Worm (Caenorhabditis elegans) whole organism, L1 larva: ENCODE measurements around the gene eat-3.
A peak's percentile ranks its signal among the peaks of the same experiment; 100 is the strongest.

Source experiments
- C04F5.9 ChIP-seq: sonication (generic microtip); optimal IDR thresholded peaks from 2 replicates; lab custom pipeline; 2016; ENCODE audit warnings: missing genetic modification characterization, missing compliant biosample characterization
- F16B12.6 ChIP-seq: fragments of 150-350 bp; optimal IDR thresholded peaks from 2 replicates; lab custom pipeline; 2014; ENCODE audit warnings: missing biosample characterization, missing genetic modification characterization
- Y116A8C.19 ChIP-seq: sonication (generic microtip); optimal IDR thresholded peaks from 2 replicates; lab custom pipeline; 2016; ENCODE audit warnings: missing compliant biosample characterization, missing genetic modification characterization, borderline replicate concordance
- aha-1 ChIP-seq: fragments of 150-350 bp; optimal IDR thresholded peaks from 2 replicates; lab custom pipeline; 2014; ENCODE audit warnings: missing biosample characterization, missing genetic modification characterization
- aly-2 ChIP-seq: fragments of 150-350 bp; optimal IDR thresholded peaks from 2 replicates; lab custom pipeline; 2014; ENCODE audit warnings: missing biosample characterization, missing genetic modification characterization
- ama-1 ChIP-seq: fragments of 150-350 bp; optimal IDR thresholded peaks from 2 replicates; lab custom pipeline; 2014
- blmp-1 ChIP-seq: fragments of 150-350 bp; optimal IDR thresholded peaks from 2 replicates; lab custom pipeline; 2014; ENCODE audit warnings: missing biosample characterization, missing genetic modification characterization
- ceh-63 ChIP-seq: fragments of 200-800 bp; sonication (Bioruptor generic); optimal IDR thresholded peaks from 2 replicates; lab custom pipeline; 2018; ENCODE audit warnings: mild to moderate bottlenecking, missing genetic modification characterization, missing compliant biosample characterization
- ceh-8 ChIP-seq: fragments of 200-800 bp; sonication (Bioruptor generic); optimal IDR thresholded peaks from 2 replicates; lab custom pipeline; 2018; ENCODE audit warnings: mild to moderate bottlenecking, missing genetic modification characterization, moderate library complexity, missing compliant biosample characterization
- ceh-82 ChIP-seq, 3 experiments: fragments of 150-350 bp in 1 of 3; sonication (generic microtip) in 2 of 3; optimal IDR thresholded peaks; 2 replicates each; lab custom pipeline; 2014 to 2017; ENCODE audit warnings: missing biosample characterization in 3 of 3, missing genetic modification characterization in 3 of 3
- ces-1 ChIP-seq: fragments of 150-350 bp; optimal IDR thresholded peaks from 2 replicates; lab custom pipeline; 2014; ENCODE audit warnings: missing biosample characterization, missing genetic modification reagents, missing genetic modification characterization
- dsc-1 ChIP-seq: sonication (generic microtip); optimal IDR thresholded peaks from 2 replicates; lab custom pipeline; 2016; ENCODE audit warnings: mild to moderate bottlenecking, missing genetic modification characterization, missing compliant biosample characterization
- efl-1 ChIP-seq, 4 experiments: fragments of 150-350 bp; optimal IDR thresholded peaks in 3 of 4; peaks in 1 of 4; 1 replicate in 1 of 4; 2 replicates in 3 of 4; lab custom pipeline; 2014; ENCODE audit warnings: missing biosample characterization in 2 of 4, missing genetic modification characterization in 2 of 4, missing genetic modification reagents in 2 of 4
- elt-3 ChIP-seq, 6 experiments: fragments of 150-350 bp in 1 of 6; sonication (generic microtip); optimal IDR thresholded peaks; 2 replicates each; lab custom pipeline; 2017 to 2018; ENCODE audit warnings: missing biosample characterization in 6 of 6, missing genetic modification characterization in 6 of 6, inconsistent platforms in 1 of 6
- fkh-10 ChIP-seq: sonication (generic microtip); optimal IDR thresholded peaks from 2 replicates; lab custom pipeline; 2017; ENCODE audit warnings: missing biosample characterization, missing genetic modification reagents, missing genetic modification characterization
- fkh-4 ChIP-seq: sonication (generic microtip); optimal IDR thresholded peaks from 2 replicates; lab custom pipeline; 2016; ENCODE audit warnings: missing compliant biosample characterization, missing genetic modification characterization, borderline replicate concordance
- fos-1 ChIP-seq: fragments of 150-350 bp; optimal IDR thresholded peaks from 2 replicates; lab custom pipeline; 2014; ENCODE audit warnings: missing biosample characterization, missing genetic modification characterization
- grh-1 ChIP-seq: fragments of 200-800 bp; sonication (Bioruptor generic); IDR thresholded peaks from 2 replicates; pipeline ENCODE4 v1.3.6; 2022; ENCODE audit warnings: missing genetic modification reagents, missing genetic modification characterization, missing compliant biosample characterization
- irx-1 ChIP-seq: sonication (generic microtip); optimal IDR thresholded peaks from 2 replicates; lab custom pipeline; 2016; ENCODE audit warnings: missing genetic modification characterization, missing compliant biosample characterization
- lin-13 ChIP-seq: fragments of 150-350 bp; optimal IDR thresholded peaks from 2 replicates; lab custom pipeline; 2014; ENCODE audit warnings: missing biosample characterization, missing genetic modification reagents, missing genetic modification characterization
- lin-15B ChIP-seq: fragments of 150-350 bp; sonication (generic microtip); optimal IDR thresholded peaks from 3 replicates; lab custom pipeline; 2014; ENCODE audit warnings: missing biosample characterization, missing genetic modification characterization
- lin-39 ChIP-seq: fragments of 150-350 bp; optimal IDR thresholded peaks from 2 replicates; lab custom pipeline; 2014; ENCODE audit warnings: missing biosample characterization, missing genetic modification reagents, missing genetic modification characterization
- lir-3 ChIP-seq: sonication (generic microtip); optimal IDR thresholded peaks from 2 replicates; lab custom pipeline; 2016; ENCODE audit warnings: mild to moderate bottlenecking, missing genetic modification characterization, moderate library complexity, missing compliant biosample characterization; ENCODE audit not compliant: poor library complexity
- mab-9 ChIP-seq: fragments of 200-800 bp; sonication (Bioruptor generic); IDR thresholded peaks from 2 replicates; pipeline ENCODE4 v1.3.6; 2022; ENCODE audit warnings: missing genetic modification reagents, missing genetic modification characterization, missing compliant biosample characterization
- mdl-1 ChIP-seq, 2 experiments: fragments of 150-350 bp; optimal IDR thresholded peaks; 2 replicates each; lab custom pipeline; 2014 to 2017; ENCODE audit warnings: missing biosample characterization in 2 of 2, missing genetic modification characterization in 2 of 2, inconsistent platforms in 1 of 2
- mef-2 ChIP-seq: fragments of 150-350 bp; optimal IDR thresholded peaks from 2 replicates; lab custom pipeline; 2014; ENCODE audit warnings: missing biosample characterization, missing genetic modification characterization
- mep-1 ChIP-seq: fragments of 150-350 bp; optimal IDR thresholded peaks from 2 replicates; lab custom pipeline; 2014; ENCODE audit warnings: missing biosample characterization, missing genetic modification characterization
- nhr-11 ChIP-seq: fragments of 150-350 bp; optimal IDR thresholded peaks from 2 replicates; lab custom pipeline; 2014; ENCODE audit warnings: missing biosample characterization, missing genetic modification characterization
- nhr-12 ChIP-seq: sonication (generic microtip); optimal IDR thresholded peaks from 2 replicates; lab custom pipeline; 2017; ENCODE audit warnings: missing biosample characterization, missing genetic modification characterization
- nhr-19 ChIP-seq: fragments of 200-800 bp; sonication (Bioruptor generic); conservative IDR thresholded peaks from 2 replicates; pipeline ENCODE4 v1.3.6; 2022; ENCODE audit warnings: missing genetic modification characterization, missing compliant biosample characterization
- nhr-20 ChIP-seq: sonication (generic microtip); optimal IDR thresholded peaks from 2 replicates; lab custom pipeline; 2016; ENCODE audit warnings: mild to moderate bottlenecking, missing genetic modification characterization, missing compliant biosample characterization
- nhr-237 ChIP-seq: fragments of 150-350 bp; optimal IDR thresholded peaks from 2 replicates; lab custom pipeline; 2014; ENCODE audit warnings: missing biosample characterization, missing genetic modification characterization
- nhr-47 ChIP-seq: sonication (generic microtip); optimal IDR thresholded peaks from 2 replicates; lab custom pipeline; 2016; ENCODE audit warnings: mild to moderate bottlenecking, missing genetic modification characterization, moderate library complexity, missing compliant biosample characterization
- nhr-71 ChIP-seq: sonication (generic microtip); optimal IDR thresholded peaks from 2 replicates; lab custom pipeline; 2016; ENCODE audit warnings: mild to moderate bottlenecking, missing genetic modification characterization, moderate library complexity, missing compliant biosample characterization
- nhr-76 ChIP-seq: sonication (generic microtip); optimal IDR thresholded peaks from 2 replicates; lab custom pipeline; 2017; ENCODE audit warnings: missing biosample characterization, missing genetic modification characterization
- nhr-77 ChIP-seq: fragments of 150-350 bp; optimal IDR thresholded peaks from 2 replicates; lab custom pipeline; 2014; ENCODE audit warnings: missing biosample characterization, missing genetic modification characterization
- nhr-84 ChIP-seq: sonication (generic microtip); optimal IDR thresholded peaks from 2 replicates; lab custom pipeline; 2017; ENCODE audit warnings: missing biosample characterization, missing genetic modification characterization
- nhr-90 ChIP-seq: sonication (generic microtip); optimal IDR thresholded peaks from 2 replicates; lab custom pipeline; 2016; ENCODE audit warnings: mild to moderate bottlenecking, missing genetic modification characterization, missing compliant biosample characterization; ENCODE audit not compliant: poor library complexity
- pag-3 ChIP-seq: sonication (generic microtip); optimal IDR thresholded peaks from 2 replicates; lab custom pipeline; 2017; ENCODE audit warnings: missing genetic modification characterization, mild to moderate bottlenecking, missing compliant biosample characterization, antibody characterized with exemption, borderline replicate concordance; ENCODE audit not compliant: insufficient read depth
- pax-3 ChIP-seq: fragments of 200-800 bp; sonication (Bioruptor generic); optimal IDR thresholded peaks from 2 replicates; lab custom pipeline; 2018; ENCODE audit warnings: mild to moderate bottlenecking, missing genetic modification characterization, moderate library complexity, missing compliant biosample characterization
- pqm-1 ChIP-seq: sonication (generic microtip); optimal IDR thresholded peaks from 3 replicates; lab custom pipeline; 2017; ENCODE audit warnings: missing biosample characterization, missing genetic modification characterization
- skn-1 ChIP-seq: fragments of 150-350 bp; optimal IDR thresholded peaks from 2 replicates; lab custom pipeline; 2014; ENCODE audit warnings: missing biosample characterization, missing genetic modification characterization
- snu-23 ChIP-seq: sonication (generic microtip); optimal IDR thresholded peaks from 2 replicates; lab custom pipeline; 2016; ENCODE audit warnings: missing genetic modification characterization, missing compliant biosample characterization
- sox-4 ChIP-seq: sonication (generic microtip); optimal IDR thresholded peaks from 2 replicates; lab custom pipeline; 2016; ENCODE audit warnings: missing genetic modification characterization, missing compliant biosample characterization
- sup-37 ChIP-seq: fragments of 200-800 bp; sonication (Bioruptor generic); optimal IDR thresholded peaks from 2 replicates; lab custom pipeline; 2018; ENCODE audit warnings: mild to moderate bottlenecking, missing genetic modification characterization, missing compliant biosample characterization
- swsn-7 ChIP-seq: sonication (generic microtip); optimal IDR thresholded peaks from 2 replicates; lab custom pipeline; 2016; ENCODE audit warnings: missing genetic modification characterization, missing compliant biosample characterization
- tlp-1 ChIP-seq: fragments of 150-350 bp; optimal IDR thresholded peaks from 2 replicates; lab custom pipeline; 2014; ENCODE audit warnings: missing biosample characterization, missing genetic modification characterization
- unc-130 ChIP-seq: fragments of 150-350 bp; optimal IDR thresholded peaks from 2 replicates; lab custom pipeline; 2017; ENCODE audit warnings: missing biosample characterization, missing genetic modification characterization, inconsistent platforms
- unc-30 ChIP-seq: sonication (generic microtip); optimal IDR thresholded peaks from 2 replicates; lab custom pipeline; 2017; ENCODE audit warnings: missing biosample characterization, missing genetic modification characterization
- vab-15 ChIP-seq: sonication (generic microtip); optimal IDR thresholded peaks from 2 replicates; lab custom pipeline; 2017; ENCODE audit warnings: missing genotype, mild to moderate bottlenecking, missing genetic modification characterization, missing compliant biosample characterization
- zag-1 ChIP-seq: fragments of 150-350 bp; optimal IDR thresholded peaks from 2 replicates; lab custom pipeline; 2014; ENCODE audit warnings: missing biosample characterization, missing genetic modification characterization
- zip-4 ChIP-seq: fragments of 200-800 bp; sonication (Bioruptor generic); optimal IDR thresholded peaks from 2 replicates; lab custom pipeline; 2018; ENCODE audit warnings: mild to moderate bottlenecking, missing genetic modification characterization, moderate library complexity, missing compliant biosample characterization
- ztf-11 ChIP-seq, 2 experiments: sonication (generic microtip); optimal IDR thresholded peaks; 2 replicates each; lab custom pipeline; 2016 to 2017; ENCODE audit warnings: missing genetic modification characterization in 2 of 2, missing biosample characterization in 1 of 2, missing compliant biosample characterization in 1 of 2

The eat-3 gene

DNA sequence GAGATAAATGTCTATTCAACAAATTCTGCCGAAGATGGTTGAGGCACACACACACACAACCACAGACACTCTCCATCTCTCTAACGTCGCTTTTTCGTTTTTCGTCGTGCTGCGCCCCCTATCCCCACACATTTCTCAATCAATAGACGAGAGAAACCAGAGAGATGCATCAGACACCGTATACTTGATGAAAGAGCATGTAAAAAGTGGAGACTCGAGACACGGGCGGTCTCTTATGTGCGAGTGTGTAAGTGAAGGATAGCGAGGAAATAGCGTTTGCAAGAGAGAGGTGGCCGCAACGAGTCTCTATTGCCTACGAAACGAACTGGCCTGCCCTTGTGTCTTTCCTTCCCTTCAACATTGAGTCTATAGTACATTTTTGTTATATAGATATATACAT is 41.9 kb upstream of the eat-3 start (continued):
- TF ChIP-seq vab-15 (tag; lab: Kevin White, UChicago) (no peak), ztf-11 (tag; optimal IDR thresholded peaks at IDR 0.05; lab: Kevin White, UChicago) (peak in 1 of 2 experiments; percentile 73), nhr-71 (tag; lab: Kevin White, UChicago) (peak; percentile 97), F16B12.6 (tag; lab: Kevin White, UChicago) (no peak), blmp-1 (tag; lab: Kevin White, UChicago) (peak; percentile 75), nhr-90 (tag; lab: Kevin White, UChicago) (peak; percentile 84), lin-13 (GFP tag; lab: Kevin White, UChicago) (peak; percentile 85), mef-2 (tag; lab: Kevin White, UChicago) (peak; percentile 57), aly-2 (tag; lab: Kevin White, UChicago) (peak; percentile 75), ces-1 (GFP tag; lab: Kevin White, UChicago) (no peak), efl-1 (optimal IDR thresholded peaks at IDR 0.05; lab: Kevin White, UChicago) (peak; percentile 80 to 88), efl-1 (GFP tag; optimal IDR thresholded peaks at IDR 0.05 in 1 of 2; lab: Kevin White, UChicago) (peak; percentile 52 to 88), nhr-77 (tag; lab: Kevin White, UChicago) (peak; percentile 94), mab-9 (GFP tag; lab: Robert Waterston, UW) (peak; percentile 74; the same call in 1 of the 2 replicates), grh-1 (peak; percentile 70), mdl-1 (tag; optimal IDR thresholded peaks at IDR 0.05; lab: Kevin White, UChicago) (peak in 1 of 2 experiments; percentile 90), nhr-19 (GFP tag; lab: Robert Waterston, UW) (peak; percentile 87), ama-1 (lab: Kevin White, UChicago) (peak; percentile 76), nhr-47 (tag; lab: Kevin White, UChicago) (peak; percentile 92), nhr-84 (tag; lab: Kevin White, UChicago) (no peak), C04F5.9 (tag; lab: Kevin White, UChicago) (peak; percentile 44), irx-1 (tag; lab: Kevin White, UChicago) (peak; percentile 71), aha-1 (tag; lab: Kevin White, UChicago) (peak; percentile 9), dsc-1 (tag; lab: Kevin White, UChicago) (peak; percentile 72), fkh-4 (tag; lab: Kevin White, UChicago) (no peak), fos-1 (tag; lab: Kevin White, UChicago) (peak; percentile 72), zip-4 (GFP tag; lab: Kevin White, UChicago) (peak; percentile 45), fkh-10 (GFP tag; lab: Kevin White, UChicago) (peak; percentile 81), nhr-20 (tag; lab: Kevin White, UChicago) (peak; percentile 98), ceh-8 (GFP tag; lab: Kevin White, UChicago) (peak; percentile 56), sox-4 (peak; percentile 52), nhr-76 (tag; lab: Kevin White, UChicago) (no peak), lin-39 (tag; lab: Kevin White, UChicago) (no peak), nhr-237 (peak; percentile 89), sup-37 (peak; percentile 62), pqm-1 (no peak), nhr-11 (peak; percentile 62), skn-1 (tag; lab: Kevin White, UChicago) (peak; percentile 72), lin-15B (no peak), Y116A8C.19 (tag; lab: Kevin White, UChicago) (no peak), tlp-1 (tag; lab: Kevin White, UChicago) (no peak), mep-1 (tag; lab: Kevin White, UChicago) (peak; percentile 90), nhr-12 (no peak), elt-3 (tag; optimal IDR thresholded peaks at IDR 0.05; lab: Kevin White, UChicago) (peak in 4 of 6 experiments; percentile 48 to 78 (median 58)), pag-3 (tag; lab: Kevin White, UChicago) (peak; percentile 18), unc-130 (tag; lab: Kevin White, UChicago) (peak; percentile 66), zag-1 (tag; lab: Kevin White, UChicago) (peak; percentile 38), ceh-63 (GFP tag; lab: Kevin White, UChicago) (no peak), swsn-7 (tag; lab: Kevin White, UChicago) (peak; percentile 94), lir-3 (tag; lab: Kevin White, UChicago) (peak; percentile 77), snu-23 (peak; percentile 98), ceh-82 (tag; optimal IDR thresholded peaks at IDR 0.05; lab: Kevin White, UChicago) (peak; percentile 60 to 92 (median 75)), unc-30 (tag; lab: Kevin White, UChicago) (no peak), pax-3 (tag; lab: Kevin White, UChicago) (peak; percentile 31)
